Worm (Caenorhabditis elegans): ENCODE results near the gene F13H8.3.

ce11 chrII:6235432-6236092 is 28.2 kb upstream of the F13H8.3 start, which contains the start of gene T24H7.9:
- TF ChIP-seq flh-1 (GFP tag; optimal IDR thresholded peaks at IDR 0.05) (no peak), unc-39 (tag; optimal IDR thresholded peaks at IDR 0.05) (no peak), nhr-237 (tag; optimal IDR thresholded peaks at IDR 0.05) (no peak), ceh-83 (GFP tag; optimal IDR thresholded peaks at IDR 0.05) (no peak), nhr-12 (tag; optimal IDR thresholded peaks at IDR 0.05) (no peak), elt-3 (tag; optimal IDR thresholded peaks at IDR 0.05) (no peak), blmp-1 (tag; optimal IDR thresholded peaks at IDR 0.05) (no peak), pha-4 (tag; optimal IDR thresholded peaks at IDR 0.05) (no peak), zip-8 (tag; optimal IDR thresholded peaks at IDR 0.05) (no peak), mep-1 (tag; optimal IDR thresholded peaks at IDR 0.05) (no peak), nhr-76 (tag; optimal IDR thresholded peaks at IDR 0.05) (no peak)

Measured in whole organism, mixed stage, embryonic.